Worm (Caenorhabditis elegans) whole organism, midembryonic: ENCODE measurements around the gene C32D5.12.

Source experiments
- T22C8.4 ChIP-seq: fragments of 200-800 bp; sonication (Bioruptor generic); IDR thresholded peaks from 2 replicates; pipeline ENCODE4 v1.3.6; 2022; ENCODE audit warnings: missing genetic modification characterization, missing compliant biosample characterization
- cog-1 ChIP-seq: sonication (generic microtip); optimal IDR thresholded peaks from 2 replicates; lab custom pipeline; 2016; ENCODE audit warnings: missing genetic modification characterization, missing compliant biosample characterization
- flt-1 ChIP-seq: fragments of 200-800 bp; sonication (Bioruptor generic); IDR thresholded peaks from 2 replicates; pipeline ENCODE4 v1.3.6; 2022; ENCODE audit warnings: missing genetic modification characterization, missing compliant biosample characterization
- klf-2 ChIP-seq: fragments of 200-800 bp; sonication (Bioruptor generic); conservative IDR thresholded peaks from 2 replicates; pipeline ENCODE4 v1.3.6; 2022; ENCODE audit warnings: missing genetic modification reagents, missing genetic modification characterization, missing compliant biosample characterization
- med-1 ChIP-seq: sonication (generic microtip); optimal IDR thresholded peaks from 2 replicates; lab custom pipeline; 2017; ENCODE audit warnings: missing genetic modification characterization, mild to moderate bottlenecking, missing compliant biosample characterization, antibody characterized with exemption, missing genetic modification reagents; ENCODE audit not compliant: insufficient read depth
- ref-1 ChIP-seq: fragments of 200-800 bp; sonication (Bioruptor generic); conservative IDR thresholded peaks from 2 replicates; pipeline ENCODE4 v1.3.6; 2022; ENCODE audit warnings: missing genetic modification reagents, missing genetic modification characterization, missing compliant biosample characterization
- tab-1 ChIP-seq: fragments of 200-800 bp; sonication (Bioruptor generic); IDR thresholded peaks from 2 replicates; pipeline ENCODE4 v1.3.6; 2022; ENCODE audit warnings: missing genetic modification characterization, missing compliant biosample characterization
- ztf-23 ChIP-seq: fragments of 200-800 bp; sonication (Bioruptor generic); IDR thresholded peaks from 2 replicates; pipeline ENCODE4 v1.3.6; 2022; ENCODE audit warnings: missing genetic modification reagents, missing genetic modification characterization, missing compliant biosample characterization
- ztf-29 ChIP-seq: fragments of 200-800 bp; sonication (Bioruptor generic); IDR thresholded peaks from 2 replicates; pipeline ENCODE4 v1.3.6; 2022; ENCODE audit warnings: missing genetic modification reagents, missing genetic modification characterization, missing compliant biosample characterization

The C32D5.12 gene

DNA sequence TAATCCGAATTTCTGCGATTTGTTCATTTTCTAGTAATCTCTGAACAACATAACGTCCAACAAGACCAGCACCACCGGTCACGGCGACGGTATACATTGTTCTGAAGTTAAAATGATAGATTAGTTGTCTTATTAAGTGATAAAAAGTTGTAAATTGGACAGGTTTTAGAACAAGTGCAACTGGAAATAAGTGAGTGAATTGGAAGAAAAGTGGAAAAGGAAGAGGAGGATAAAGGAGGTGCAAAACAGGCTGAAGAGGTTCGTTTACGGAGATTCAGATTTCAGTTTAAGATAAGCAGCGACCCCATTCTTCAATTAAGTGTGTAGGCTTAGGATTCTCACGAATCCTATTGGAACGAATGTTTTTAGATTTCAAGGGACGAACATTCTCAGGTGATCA lies at the start of gene C32D5.12:
Gene C32D5.12 (minus strand): TSS at position 101 of the 400 bp plus-strand sequence.
- TF ChIP-seq ztf-29 (GFP tag; lab: Robert Waterston, UW) (no peak), ref-1 (no peak), T22C8.4 (GFP tag; lab: Robert Waterston, UW) (no peak)

DNA sequence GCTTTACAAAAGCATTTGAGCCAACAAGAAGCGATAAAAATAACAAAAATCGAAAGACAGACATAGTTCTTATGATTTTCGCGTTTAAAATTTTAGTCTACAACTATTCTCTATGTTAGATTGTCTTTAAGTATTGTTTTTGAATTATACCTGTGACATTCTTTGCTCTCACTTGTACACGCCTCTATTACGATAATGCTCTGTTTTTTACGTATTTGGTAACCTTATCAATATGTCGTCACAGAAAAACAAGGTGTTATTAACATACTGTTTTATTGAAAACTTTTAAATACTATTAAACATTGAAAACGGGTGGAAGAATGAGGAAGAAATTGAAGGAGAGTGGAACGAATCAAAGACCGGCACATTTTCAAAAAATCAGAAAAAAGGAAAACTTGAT lies 48.5 kb upstream of the C32D5.12 start, which contains the start of gene spp-11:
Gene spp-11 (minus strand): TSS at position 101 of the 400 bp plus-strand sequence.
- TF ChIP-seq T22C8.4 (GFP tag; lab: Robert Waterston, UW) (no peak), ztf-29 (GFP tag; lab: Robert Waterston, UW) (no peak), med-1 (no peak), ref-1 (no peak), klf-2 (no peak), flt-1 (GFP tag; lab: Robert Waterston, UW) (no peak), tab-1 (no peak), ztf-23 (no peak)

DNA sequence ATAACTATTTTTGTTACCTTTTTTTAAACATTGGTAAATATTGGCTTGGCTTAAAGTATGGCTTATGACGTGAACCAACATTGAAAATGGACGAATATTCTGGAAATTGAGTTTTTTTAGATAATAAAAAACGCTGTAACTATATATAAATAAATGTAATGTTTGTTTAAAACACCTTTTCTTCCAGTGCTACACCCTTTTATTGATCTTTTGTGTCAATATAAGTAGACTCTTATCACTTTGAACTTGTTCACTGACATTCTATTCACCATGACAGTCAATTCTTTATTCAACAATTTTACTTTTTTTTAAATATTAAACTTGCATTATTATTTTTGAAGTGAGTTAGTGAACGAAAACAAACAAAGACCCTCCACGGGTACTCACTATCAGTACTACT lies 44.4 kb upstream of the C32D5.12 start, which contains the start of gene T25D10.1:
Gene T25D10.1 (plus strand): TSS at position 169 of the 400 bp plus-strand sequence.
- TF ChIP-seq klf-2 = no peak
- TF ChIP-seq ztf-23 = no peak
- TF ChIP-seq ztf-29 (GFP tag; lab: Robert Waterston, UW) = no peak
- no peak for TF ChIP-seq tab-1
- no peak for TF ChIP-seq cog-1
- TF ChIP-seq flt-1 (GFP tag; lab: Robert Waterston, UW) = no peak
- TF ChIP-seq T22C8.4 (GFP tag; lab: Robert Waterston, UW) = no peak
- no peak for TF ChIP-seq med-1

DNA sequence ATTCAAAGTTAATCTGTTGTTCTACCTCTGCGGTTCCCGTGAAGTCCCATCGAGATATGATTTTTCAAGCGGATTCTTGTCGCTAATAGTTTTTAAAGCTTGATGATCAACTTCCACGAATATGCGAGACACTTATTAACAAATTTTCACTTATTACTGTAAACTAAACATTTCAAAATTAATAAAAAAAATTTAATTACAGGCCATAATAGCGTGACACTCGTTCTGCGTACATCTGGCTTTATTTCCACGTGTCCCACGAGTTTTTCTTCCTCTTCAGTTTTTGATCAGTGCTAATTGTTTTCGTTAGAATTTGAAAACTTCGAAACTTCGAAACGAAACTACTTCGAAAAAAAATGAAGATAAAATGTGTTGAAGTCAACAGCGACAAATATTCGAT lies 42.8 kb upstream of the C32D5.12 start, which contains the start of gene btb-2:
Gene btb-2 (plus strand): TSS at position 301 of the 400 bp plus-strand sequence.
- no peak for TF ChIP-seq ztf-29 (GFP tag; lab: Robert Waterston, UW)
- no peak for TF ChIP-seq klf-2
- TF ChIP-seq flt-1 (GFP tag; lab: Robert Waterston, UW) = no peak
- TF ChIP-seq med-1 = no peak
- no peak for TF ChIP-seq T22C8.4 (GFP tag; lab: Robert Waterston, UW)
- TF ChIP-seq ztf-23 = no peak

DNA sequence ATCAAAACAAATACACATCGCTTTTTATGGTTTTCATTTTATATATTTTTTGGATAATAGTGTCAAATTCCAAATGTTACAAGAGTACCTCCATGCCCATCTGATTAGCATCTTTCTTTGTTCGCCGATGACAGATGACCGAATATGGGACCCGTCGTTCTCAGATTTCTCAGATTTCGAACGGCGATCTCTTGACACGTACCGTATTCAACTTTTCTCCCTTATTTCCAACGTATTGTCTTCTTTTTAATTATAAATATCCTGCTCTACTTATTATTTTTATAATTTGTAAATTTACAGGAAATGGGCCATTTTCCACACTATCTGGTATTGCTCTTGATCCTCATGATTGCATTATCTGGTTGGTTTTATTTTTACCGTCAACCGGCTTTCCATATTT lies 39.6 kb upstream of the C32D5.12 start, which contains the start of gene zig-10:
Gene zig-10 (plus strand): TSS at position 301 of the 400 bp plus-strand sequence.
- no peak for TF ChIP-seq ztf-29 (GFP tag; lab: Robert Waterston, UW)
- no peak for TF ChIP-seq flt-1 (GFP tag; lab: Robert Waterston, UW)
- no peak for TF ChIP-seq T22C8.4 (GFP tag; lab: Robert Waterston, UW)
- TF ChIP-seq cog-1 = no peak
- TF ChIP-seq tab-1 = no peak
- TF ChIP-seq ref-1 = no peak
- no peak for TF ChIP-seq klf-2
- TF ChIP-seq med-1 = no peak

DNA sequence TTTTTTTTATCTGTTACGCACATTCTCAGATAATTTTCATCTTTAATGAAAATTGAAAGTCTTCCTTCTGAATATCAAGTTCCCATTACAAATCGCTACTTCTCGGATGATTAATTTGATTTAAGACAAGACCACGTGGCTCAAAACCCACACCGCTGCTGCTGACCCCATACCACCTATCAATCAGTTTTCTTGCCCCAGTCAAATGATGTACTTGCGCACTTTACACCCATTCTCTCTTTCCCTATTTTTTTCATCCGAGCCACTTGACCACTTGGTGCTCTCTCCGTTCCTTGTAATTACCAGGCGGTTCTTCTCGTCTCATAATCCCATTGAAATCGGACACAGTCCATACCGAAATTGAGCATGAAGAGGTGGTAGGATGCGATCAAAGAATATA lies 35.2 kb upstream of the C32D5.12 start:
- no peak for TF ChIP-seq T22C8.4 (GFP tag; lab: Robert Waterston, UW)
- TF ChIP-seq ztf-29 (GFP tag; lab: Robert Waterston, UW) = no peak
- TF ChIP-seq flt-1 (GFP tag; lab: Robert Waterston, UW) = no peak
- no peak for TF ChIP-seq klf-2
- TF ChIP-seq ztf-23 = no peak
- no peak for TF ChIP-seq tab-1
- no peak for TF ChIP-seq cog-1
- TF ChIP-seq ref-1 = no peak
- TF ChIP-seq med-1 = no peak

DNA sequence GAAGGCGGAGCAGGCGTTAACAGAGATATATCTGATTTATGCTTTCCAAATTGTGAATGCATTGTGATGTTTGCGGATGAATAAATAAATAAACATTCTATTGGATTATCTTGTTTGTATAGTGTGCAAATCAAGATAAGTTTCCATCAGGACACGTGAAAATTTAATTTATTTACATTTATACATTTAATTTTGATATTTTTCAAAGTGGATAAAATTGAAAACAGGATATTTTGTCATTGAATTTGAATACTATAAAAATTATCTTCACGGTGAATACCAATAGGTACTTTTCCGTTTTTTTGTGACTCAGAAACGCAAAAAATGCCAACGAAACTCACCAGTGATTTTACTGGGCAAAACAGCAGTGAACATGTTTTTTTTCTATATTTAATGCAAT lies 32.4 kb upstream of the C32D5.12 start, which contains the start of gene F58F12.3:
Gene F58F12.3 (minus strand): TSS at position 101 of the 400 bp plus-strand sequence.
- TF ChIP-seq T22C8.4 (GFP tag; lab: Robert Waterston, UW) (no peak), flt-1 (GFP tag; lab: Robert Waterston, UW) (no peak), cog-1 (no peak), tab-1 (no peak), ztf-23 (no peak), ref-1 (no peak), klf-2 (no peak), med-1 (no peak), ztf-29 (GFP tag; lab: Robert Waterston, UW) (no peak)

DNA sequence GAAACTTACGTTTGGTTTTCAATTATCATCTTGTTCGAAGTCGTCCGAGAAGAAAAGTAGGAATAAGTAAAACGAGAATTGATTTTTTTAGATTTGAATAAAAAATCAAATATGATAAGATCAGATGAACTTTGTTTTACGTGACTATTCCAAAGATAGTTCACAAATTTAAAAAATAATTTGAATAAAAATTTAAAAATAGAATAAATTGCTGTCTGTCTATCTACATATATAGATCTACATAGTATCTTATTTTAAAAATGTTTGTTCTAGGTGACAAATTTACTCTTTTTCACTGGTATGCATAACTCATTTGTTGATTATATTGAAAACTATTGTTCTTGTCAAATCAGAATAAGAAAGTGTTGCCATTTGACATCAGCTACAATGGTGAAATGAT lies 29.1 kb upstream of the C32D5.12 start, which contains the start of gene F58F12.2:
Gene F58F12.2 (minus strand): TSS at position 101 of the 400 bp plus-strand sequence.
- TF ChIP-seq cog-1 (no peak), ztf-29 (GFP tag; lab: Robert Waterston, UW) (no peak), klf-2 (no peak), ztf-23 (no peak), flt-1 (GFP tag; lab: Robert Waterston, UW) (no peak), T22C8.4 (GFP tag; lab: Robert Waterston, UW) (no peak), med-1 (no peak), tab-1 (no peak), ref-1 (no peak)

DNA sequence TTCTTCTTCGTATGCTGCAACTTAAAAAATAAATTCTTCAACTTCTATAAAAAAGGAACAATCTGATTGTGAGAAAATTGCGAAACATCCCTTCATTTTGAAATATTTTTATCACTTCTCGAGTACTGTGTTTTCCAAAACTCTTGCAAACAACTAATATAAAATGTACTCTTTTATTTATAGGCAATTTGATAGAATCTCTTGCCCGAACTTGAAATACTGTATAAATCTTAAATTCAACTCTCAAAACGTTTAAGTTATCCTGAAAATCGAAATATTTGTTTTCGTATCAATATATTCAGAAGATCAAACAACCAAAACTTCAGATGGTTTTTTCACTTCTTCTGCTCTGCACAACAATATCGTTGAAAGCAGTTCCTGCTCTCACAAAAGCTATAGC lies 27.7 kb upstream of the C32D5.12 start, which contains the start of gene F58F12.4:
Gene F58F12.4 (plus strand): TSS at position 301 of the 400 bp plus-strand sequence.
- TF ChIP-seq ref-1 = no peak
- no peak for TF ChIP-seq cog-1
- no peak for TF ChIP-seq flt-1 (GFP tag; lab: Robert Waterston, UW)
- no peak for TF ChIP-seq tab-1
- no peak for TF ChIP-seq ztf-29 (GFP tag; lab: Robert Waterston, UW)
- no peak for TF ChIP-seq med-1
- no peak for TF ChIP-seq klf-2
- TF ChIP-seq T22C8.4 (GFP tag; lab: Robert Waterston, UW) = no peak
- no peak for TF ChIP-seq ztf-23

DNA sequence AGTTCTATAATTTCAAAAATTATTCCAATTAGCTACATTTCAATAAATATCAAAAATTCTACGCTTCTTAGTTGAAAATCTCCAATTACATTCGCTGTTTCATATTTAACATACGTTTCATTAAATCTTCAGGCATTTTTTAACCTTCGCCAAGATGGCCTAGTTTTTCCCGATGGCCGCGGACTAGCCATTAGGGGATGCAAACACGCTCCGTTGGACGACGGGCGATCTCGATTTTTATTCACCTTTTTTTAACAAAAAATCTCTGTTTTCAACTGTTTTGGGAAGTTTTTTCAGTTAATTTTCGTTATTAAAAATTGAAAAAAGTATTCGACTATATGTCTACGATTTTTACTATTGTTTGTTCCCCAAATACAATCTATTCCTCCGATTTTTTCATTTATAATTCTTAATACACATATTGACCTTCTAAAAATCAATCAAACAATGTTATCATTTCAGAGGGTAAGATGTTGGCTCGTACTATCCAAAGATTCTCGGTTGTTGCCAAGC lies 24.4 kb upstream of the C32D5.12 start, which contains the start of gene F58F12.1:
Gene F58F12.1 (plus strand): TSS at position 463 of the 513 bp plus-strand sequence.
- peak; percentile 47; the same call in 1 of the 2 replicates for TF ChIP-seq flt-1 (GFP tag; lab: Robert Waterston, UW)
- TF ChIP-seq ztf-23 = no peak

DNA sequence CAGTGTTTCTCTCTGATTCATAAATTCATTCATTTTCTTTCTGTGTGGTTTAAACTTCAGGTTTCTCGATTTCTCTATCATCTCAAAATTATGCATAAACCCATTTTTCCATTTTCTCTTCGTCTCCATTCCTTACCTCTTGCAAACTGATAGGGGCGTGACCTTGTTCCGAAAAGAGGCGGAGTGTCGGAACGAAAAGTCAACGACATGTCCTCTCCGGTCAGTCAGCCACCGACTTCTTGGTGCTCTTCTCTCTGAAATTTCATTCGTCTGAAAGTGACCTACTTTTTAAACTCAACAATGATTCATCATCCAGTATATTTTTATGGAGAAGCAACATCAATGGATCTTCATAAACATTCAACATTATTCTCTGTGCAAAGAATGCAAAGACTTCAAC lies 22.1 kb upstream of the C32D5.12 start, which contains the start of gene F58F12.12:
Gene F58F12.12 (plus strand): TSS at position 301 of the 400 bp plus-strand sequence.
- TF ChIP-seq klf-2 = no peak
- TF ChIP-seq flt-1 (GFP tag; lab: Robert Waterston, UW) = no peak
- no peak for TF ChIP-seq T22C8.4 (GFP tag; lab: Robert Waterston, UW)
- no peak for TF ChIP-seq ztf-29 (GFP tag; lab: Robert Waterston, UW)
- TF ChIP-seq ztf-23 = no peak
- no peak for TF ChIP-seq ref-1
- TF ChIP-seq cog-1 = no peak
- TF ChIP-seq tab-1 = no peak
- no peak for TF ChIP-seq med-1
